Fruit fly (Drosophila melanogaster): ENCODE results near the gene CG10713.

Gene CG10713

dm6 chr3L:13409809-13410521 lies 25.1 kb downstream of the CG10713 start:
- TF ChIP-seq br (GFP tag; optimal IDR thresholded peaks at IDR 0.05) (peak; percentile 21), dsf (GFP tag; optimal IDR thresholded peaks at IDR 0.05; ENCODE audit: borderline replicate concordance) (no peak), lola (GFP tag; optimal IDR thresholded peaks at IDR 0.05) (no peak), Jra (GFP tag; optimal IDR thresholded peaks at IDR 0.05) (no peak), brk (GFP tag; optimal IDR thresholded peaks at IDR 0.05) (no peak), ey (GFP tag; optimal IDR thresholded peaks at IDR 0.05) (peak; percentile 35), Hr78 (GFP tag; optimal IDR thresholded peaks at IDR 0.05) (no peak), rgr (GFP tag; optimal IDR thresholded peaks at IDR 0.05) (no peak), CG9705 (GFP tag; optimal IDR thresholded peaks at IDR 0.05) (no peak), HLH106 (tag; optimal IDR thresholded peaks at IDR 0.05) (peak; percentile 32), OdsH (GFP tag; optimal IDR thresholded peaks at IDR 0.05) (peak; percentile 16), CrebA (GFP tag; optimal IDR thresholded peaks at IDR 0.05; ENCODE audit: borderline replicate concordance) (no peak), Hnf4 (GFP tag; optimal IDR thresholded peaks at IDR 0.05) (no peak), Dif (GFP tag; optimal IDR thresholded peaks at IDR 0.05; ENCODE audit: partially characterized antibody) (no peak), Abd-B (GFP tag; optimal IDR thresholded peaks at IDR 0.05) (no peak), dl (GFP tag; optimal IDR thresholded peaks at IDR 0.05; ENCODE audit: insufficient read depth in 1 of 2, partially characterized antibody in 2 of 2) (no peak), fru (GFP tag; optimal IDR thresholded peaks at IDR 0.05) (peak; percentile 25), Hr83 (GFP tag; optimal IDR thresholded peaks at IDR 0.05; ENCODE audit: poor library complexity, severe bottlenecking) (no peak), N (GFP tag; optimal IDR thresholded peaks at IDR 0.05) (no peak), GATAd (GFP tag; optimal IDR thresholded peaks at IDR 0.05) (no peak), Rel (GFP tag; optimal IDR thresholded peaks at IDR 0.05) (no peak), Rel (tag; optimal IDR thresholded peaks at IDR 0.05) (no peak), sv (GFP tag; optimal IDR thresholded peaks at IDR 0.05) (no peak), Vsx2 (GFP tag; optimal IDR thresholded peaks at IDR 0.05; ENCODE audit: partially characterized antibody) (no peak), h (GFP tag; optimal IDR thresholded peaks at IDR 0.05) (peak; percentile 20), Sp1 (GFP tag; optimal IDR thresholded peaks at IDR 0.05) (peak; percentile 42), woc (GFP tag; optimal IDR thresholded peaks at IDR 0.05) (peak; percentile 54), CG32264 (GFP tag; optimal IDR thresholded peaks at IDR 0.05) (no peak), tai (GFP tag; optimal IDR thresholded peaks at IDR 0.05) (no peak), jim (GFP tag; optimal IDR thresholded peaks at IDR 0.05) (no peak), dmrt93B (GFP tag; optimal IDR thresholded peaks at IDR 0.05) (no peak), pan (optimal IDR thresholded peaks at IDR 0.05) (no peak), usp (GFP tag; optimal IDR thresholded peaks at IDR 0.05) (no peak), foxo (GFP tag; optimal IDR thresholded peaks at IDR 0.05) (peak in 1 of 2 experiments; percentile 32), Dfd (GFP tag; optimal IDR thresholded peaks at IDR 0.05) (no peak), Mio (GFP tag; optimal IDR thresholded peaks at IDR 0.05) (no peak), psq (GFP tag; optimal IDR thresholded peaks at IDR 0.05) (peak; percentile 9), sage (GFP tag; optimal IDR thresholded peaks at IDR 0.05) (no peak), Myc (optimal IDR thresholded peaks at IDR 0.05) (no peak)

DNA sequence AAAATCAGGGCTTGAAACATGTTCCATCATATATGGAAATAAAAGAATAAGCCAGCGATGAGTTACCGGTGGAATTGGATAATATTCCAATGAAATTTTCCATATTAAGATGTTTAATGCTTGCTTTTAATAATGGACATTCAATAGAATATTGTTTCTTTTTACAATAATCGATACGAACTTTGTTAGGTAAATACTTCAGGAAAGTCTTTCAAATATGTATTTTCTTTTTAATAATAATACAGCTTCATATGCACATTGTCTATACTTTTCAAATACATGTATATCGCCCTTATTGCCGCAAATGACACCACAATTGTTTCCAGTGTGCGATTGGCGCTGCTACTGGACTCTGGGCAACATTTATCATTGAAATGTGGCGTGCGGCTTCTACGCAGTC lies 28.2 kb downstream of the CG10713 start:
- TF ChIP-seq Vsx2 (GFP tag; optimal IDR thresholded peaks at IDR 0.05; ENCODE audit: partially characterized antibody) (no peak), HLH106 (tag; optimal IDR thresholded peaks at IDR 0.05) (peak; percentile 2), ey (GFP tag; optimal IDR thresholded peaks at IDR 0.05) (peak; percentile 13), br (GFP tag; optimal IDR thresholded peaks at IDR 0.05) (peak; percentile 14), Dfd (GFP tag; optimal IDR thresholded peaks at IDR 0.05) (no peak), Abd-B (GFP tag; optimal IDR thresholded peaks at IDR 0.05) (no peak), CG9705 (GFP tag; optimal IDR thresholded peaks at IDR 0.05) (no peak), Sp1 (GFP tag; optimal IDR thresholded peaks at IDR 0.05) (peak; percentile 12), N (GFP tag; optimal IDR thresholded peaks at IDR 0.05) (no peak), Myc (optimal IDR thresholded peaks at IDR 0.05) (no peak), rgr (GFP tag; optimal IDR thresholded peaks at IDR 0.05) (no peak), Jra (GFP tag; optimal IDR thresholded peaks at IDR 0.05) (no peak), tai (GFP tag; optimal IDR thresholded peaks at IDR 0.05) (no peak), CrebA (GFP tag; optimal IDR thresholded peaks at IDR 0.05; ENCODE audit: borderline replicate concordance) (no peak), foxo (GFP tag; optimal IDR thresholded peaks at IDR 0.05) (peak in 1 of 2 experiments; percentile 33), Hr78 (GFP tag; optimal IDR thresholded peaks at IDR 0.05) (no peak), brk (GFP tag; optimal IDR thresholded peaks at IDR 0.05) (no peak), sage (GFP tag; optimal IDR thresholded peaks at IDR 0.05) (no peak), woc (GFP tag; optimal IDR thresholded peaks at IDR 0.05) (peak; percentile 16), OdsH (GFP tag; optimal IDR thresholded peaks at IDR 0.05) (no peak), Dif (GFP tag; optimal IDR thresholded peaks at IDR 0.05; ENCODE audit: partially characterized antibody) (no peak), GATAd (GFP tag; optimal IDR thresholded peaks at IDR 0.05) (no peak), Rel (GFP tag; optimal IDR thresholded peaks at IDR 0.05) (no peak), Rel (tag; optimal IDR thresholded peaks at IDR 0.05) (no peak), h (GFP tag; optimal IDR thresholded peaks at IDR 0.05) (peak; percentile 33), psq (GFP tag; optimal IDR thresholded peaks at IDR 0.05) (no peak), dl (GFP tag; optimal IDR thresholded peaks at IDR 0.05; ENCODE audit: insufficient read depth in 1 of 2, partially characterized antibody in 2 of 2) (no peak), pan (optimal IDR thresholded peaks at IDR 0.05) (no peak), dmrt93B (GFP tag; optimal IDR thresholded peaks at IDR 0.05) (no peak), lola (GFP tag; optimal IDR thresholded peaks at IDR 0.05) (no peak), dsf (GFP tag; optimal IDR thresholded peaks at IDR 0.05; ENCODE audit: borderline replicate concordance) (no peak), usp (GFP tag; optimal IDR thresholded peaks at IDR 0.05) (no peak), sv (GFP tag; optimal IDR thresholded peaks at IDR 0.05) (no peak), jim (GFP tag; optimal IDR thresholded peaks at IDR 0.05) (no peak), fru (GFP tag; optimal IDR thresholded peaks at IDR 0.05) (peak; percentile 36), Hr83 (GFP tag; optimal IDR thresholded peaks at IDR 0.05; ENCODE audit: poor library complexity, severe bottlenecking) (no peak), CG32264 (GFP tag; optimal IDR thresholded peaks at IDR 0.05) (no peak), Mio (GFP tag; optimal IDR thresholded peaks at IDR 0.05) (no peak), Hnf4 (GFP tag; optimal IDR thresholded peaks at IDR 0.05) (no peak)

All from whole organism, wandering third instar larva.